Worm (Caenorhabditis elegans) whole organism, L2 larva: ENCODE results near the gene B0252.3.

ENCODE experiments used
- C34F6.9 ChIP-seq: fragments of 150-350 bp; optimal IDR thresholded peaks from 2 replicates; lab custom pipeline; 2014; ENCODE audit warnings: missing biosample characterization, missing genetic modification characterization
- F13H6.1 ChIP-seq: sonication (generic microtip); optimal IDR thresholded peaks from 2 replicates; lab custom pipeline; 2016; ENCODE audit warnings: missing genetic modification characterization, missing compliant biosample characterization
- Y55F3AM.14 ChIP-seq: fragments of 200-800 bp; sonication (Bioruptor generic); optimal IDR thresholded peaks from 2 replicates; lab custom pipeline; 2018; ENCODE audit warnings: mild to moderate bottlenecking, missing genetic modification characterization, missing compliant biosample characterization
- ZK546.5 ChIP-seq: sonication (generic microtip); optimal IDR thresholded peaks from 2 replicates; lab custom pipeline; 2017; ENCODE audit warnings: missing biosample characterization, missing genetic modification characterization
- aly-2 ChIP-seq: fragments of 150-350 bp; optimal IDR thresholded peaks from 2 replicates; lab custom pipeline; 2014; ENCODE audit warnings: missing biosample characterization, missing genetic modification characterization
- ama-1 ChIP-seq: fragments of 150-350 bp; optimal IDR thresholded peaks from 2 replicates; lab custom pipeline; 2018; ENCODE audit warnings: inconsistent platforms
- blmp-1 ChIP-seq: sonication (generic microtip); optimal IDR thresholded peaks from 2 replicates; lab custom pipeline; 2017; ENCODE audit warnings: missing genetic modification characterization, mild to moderate bottlenecking, missing compliant biosample characterization, antibody characterized with exemption, moderate library complexity; ENCODE audit not compliant: insufficient read depth
- ceh-16 ChIP-seq: fragments of 150-350 bp; optimal IDR thresholded peaks from 2 replicates; lab custom pipeline; 2014; ENCODE audit warnings: missing biosample characterization, missing genetic modification characterization
- ceh-82 ChIP-seq: fragments of 150-350 bp; optimal IDR thresholded peaks from 2 replicates; lab custom pipeline; 2014; ENCODE audit warnings: missing biosample characterization, missing genetic modification characterization
- crh-2 ChIP-seq: sonication (generic microtip); optimal IDR thresholded peaks from 2 replicates; lab custom pipeline; 2017; ENCODE audit warnings: missing biosample characterization, missing genetic modification characterization
- dmd-4 ChIP-seq: sonication (generic microtip); optimal IDR thresholded peaks from 2 replicates; lab custom pipeline; 2017; ENCODE audit warnings: missing biosample characterization, missing genetic modification characterization
- egl-27 ChIP-seq: sonication (generic microtip); optimal IDR thresholded peaks from 3 replicates; lab custom pipeline; 2017; ENCODE audit warnings: missing biosample characterization, missing genetic modification reagents, missing genetic modification characterization
- fos-1 ChIP-seq: fragments of 150-350 bp; optimal IDR thresholded peaks from 2 replicates; lab custom pipeline; 2014; ENCODE audit warnings: missing biosample characterization, missing genetic modification characterization
- gmeb-1 ChIP-seq: fragments of 150-350 bp; optimal IDR thresholded peaks from 2 replicates; lab custom pipeline; 2014; ENCODE audit warnings: missing biosample characterization, missing genetic modification characterization
- lin-11 ChIP-seq: fragments of 150-350 bp; sonication (generic microtip); optimal IDR thresholded peaks from 2 replicates; lab custom pipeline; 2014; ENCODE audit warnings: missing biosample characterization, missing genetic modification characterization, inconsistent platforms, mixed read lengths
- lin-13 ChIP-seq: fragments of 150-350 bp; optimal IDR thresholded peaks from 2 replicates; lab custom pipeline; 2014; ENCODE audit warnings: missing biosample characterization, missing genetic modification reagents, missing genetic modification characterization
- lsy-2 ChIP-seq, 2 experiments: fragments of 150-350 bp in 1 of 2; sonication (generic microtip) in 1 of 2; optimal IDR thresholded peaks; 2 replicates each; lab custom pipeline; 2014 to 2017; ENCODE audit warnings: missing biosample characterization in 2 of 2, missing genetic modification characterization in 2 of 2
- mab-5 ChIP-seq: fragments of 150-350 bp; optimal IDR thresholded peaks from 2 replicates; lab custom pipeline; 2014; ENCODE audit warnings: missing biosample characterization, missing genetic modification characterization
- mdl-1 ChIP-seq, 2 experiments: fragments of 150-350 bp in 1 of 2; sonication (generic microtip) in 1 of 2; optimal IDR thresholded peaks; 2 replicates each; lab custom pipeline; 2017; ENCODE audit warnings: missing biosample characterization in 2 of 2, missing genetic modification characterization in 2 of 2
- nhr-11 ChIP-seq: fragments of 150-350 bp; optimal IDR thresholded peaks from 2 replicates; lab custom pipeline; 2014; ENCODE audit warnings: missing biosample characterization, missing genetic modification characterization
- nhr-12 ChIP-seq: fragments of 150-350 bp; optimal IDR thresholded peaks from 2 replicates; lab custom pipeline; 2014; ENCODE audit warnings: missing biosample characterization, missing genetic modification characterization
- nhr-129 ChIP-seq: fragments of 150-350 bp; optimal IDR thresholded peaks from 2 replicates; lab custom pipeline; 2014; ENCODE audit warnings: missing biosample characterization, missing genetic modification characterization
- nhr-21 ChIP-seq: fragments of 150-350 bp; optimal IDR thresholded peaks from 2 replicates; lab custom pipeline; 2014; ENCODE audit warnings: missing biosample characterization, missing genetic modification characterization
- nhr-237 ChIP-seq: fragments of 150-350 bp; optimal IDR thresholded peaks from 2 replicates; lab custom pipeline; 2014; ENCODE audit warnings: missing biosample characterization, missing genetic modification characterization
- nhr-25 ChIP-seq: fragments of 150-350 bp; sonication (generic microtip); optimal IDR thresholded peaks from 3 replicates; lab custom pipeline; 2014; ENCODE audit warnings: missing biosample characterization, missing genetic modification characterization
- nhr-77 ChIP-seq: fragments of 150-350 bp; optimal IDR thresholded peaks from 2 replicates; lab custom pipeline; 2014; ENCODE audit warnings: missing biosample characterization, missing genetic modification characterization
- sem-4 ChIP-seq: fragments of 150-350 bp; optimal IDR thresholded peaks from 2 replicates; lab custom pipeline; 2014; ENCODE audit warnings: missing biosample characterization, missing genetic modification reagents, missing genetic modification characterization
- skn-1 ChIP-seq: sonication (generic microtip); optimal IDR thresholded peaks from 2 replicates; lab custom pipeline; 2017; ENCODE audit warnings: missing biosample characterization, missing genetic modification characterization
- sma-3 ChIP-seq: sonication (generic microtip); optimal IDR thresholded peaks from 2 replicates; lab custom pipeline; 2016; ENCODE audit warnings: missing genetic modification reagents, missing genetic modification characterization, missing compliant biosample characterization
- sma-9 ChIP-seq, 2 experiments: fragments of 150-350 bp in 1 of 2; sonication (generic microtip) in 1 of 2; optimal IDR thresholded peaks; 2 replicates each; lab custom pipeline; 2014 to 2016; ENCODE audit warnings: missing genetic modification characterization in 2 of 2, mild to moderate bottlenecking in 1 of 2, missing biosample characterization in 1 of 2, missing compliant biosample characterization in 1 of 2, missing genetic modification reagents in 1 of 2, moderate library complexity in 1 of 2
- unc-39 ChIP-seq: fragments of 150-350 bp; optimal IDR thresholded peaks from 2 replicates; lab custom pipeline; 2014; ENCODE audit warnings: missing biosample characterization, missing genetic modification characterization
- unc-55 ChIP-seq: fragments of 150-350 bp; sonication (generic microtip); optimal IDR thresholded peaks from 3 replicates; lab custom pipeline; 2014; ENCODE audit warnings: missing biosample characterization, missing genetic modification reagents, missing genetic modification characterization
- unc-62 ChIP-seq: fragments of 150-350 bp; optimal IDR thresholded peaks from 2 replicates; lab custom pipeline; 2014; ENCODE audit warnings: missing biosample characterization, missing genetic modification reagents, missing genetic modification characterization
- zag-1 ChIP-seq: fragments of 150-350 bp; optimal IDR thresholded peaks from 2 replicates; lab custom pipeline; 2014; ENCODE audit warnings: missing biosample characterization, missing genetic modification characterization
- ztf-1 ChIP-seq: fragments of 200-800 bp; sonication (Bioruptor generic); conservative IDR thresholded peaks from 2 replicates; pipeline ENCODE4 v1.3.6; 2022; ENCODE audit warnings: missing genetic modification characterization, missing compliant biosample characterization
- ztf-11 ChIP-seq: sonication (generic microtip); optimal IDR thresholded peaks from 2 replicates; lab custom pipeline; 2017; ENCODE audit warnings: missing biosample characterization, missing genetic modification characterization
- ztf-4 ChIP-seq: fragments of 150-350 bp; optimal IDR thresholded peaks from 2 replicates; lab custom pipeline; 2014; ENCODE audit warnings: missing biosample characterization, missing genetic modification characterization

B0252.3 gene

ce11 chrII:6858201-6858600, 49.4 kb downstream of the B0252.3 start, which contains the start of gene dnj-5:
Gene dnj-5, minus strand, starts transcription at chrII:6858301.
- TF ChIP-seq dmd-4 (tag; lab: Kevin White, UChicago) (no peak), nhr-12 (tag; lab: Kevin White, UChicago) (no peak), nhr-25 (tag; lab: Kevin White, UChicago) (no peak), blmp-1 (no peak), ztf-4 (no peak), sem-4 (tag; lab: Kevin White, UChicago) (no peak), ztf-1 (no peak), mdl-1 (tag; optimal IDR thresholded peaks at IDR 0.05; lab: Kevin White, UChicago) (no peak), zag-1 (tag; lab: Kevin White, UChicago) (no peak), lin-13 (no peak), aly-2 (no peak), unc-39 (tag; lab: Kevin White, UChicago) (no peak), C34F6.9 (tag; lab: Kevin White, UChicago) (no peak)

- no peak for TF ChIP-seq ceh-82 (tag; lab: Kevin White, UChicago)
- peak; percentile 64 for TF ChIP-seq lin-13
- TF ChIP-seq aly-2, result no peak
- TF ChIP-seq nhr-11 (tag; lab: Kevin White, UChicago), result no peak
- peak; percentile 37 for TF ChIP-seq gmeb-1 (tag; lab: Kevin White, UChicago)
- TF ChIP-seq mdl-1 (tag; optimal IDR thresholded peaks at IDR 0.05; lab: Kevin White, UChicago), result peak in 1 of 2 experiments; percentile 23
- TF ChIP-seq F13H6.1 (tag; lab: Kevin White, UChicago), result peak; percentile 73
- TF ChIP-seq egl-27 (tag; lab: Kevin White, UChicago), result peak; percentile 82
- TF ChIP-seq nhr-77 (tag; lab: Kevin White, UChicago), result no peak
- peak; percentile 15 for TF ChIP-seq unc-39 (tag; lab: Kevin White, UChicago)
- TF ChIP-seq fos-1 (tag; lab: Kevin White, UChicago), result peak; percentile 59
- TF ChIP-seq lsy-2 (tag; optimal IDR thresholded peaks at IDR 0.05; lab: Kevin White, UChicago), result peak; percentile 49 to 63
- peak; percentile 76 for TF ChIP-seq sma-9 (GFP tag; optimal IDR thresholded peaks at IDR 0.05; lab: Kevin White, UChicago)
- TF ChIP-seq sma-9 (tag; optimal IDR thresholded peaks at IDR 0.05; lab: Kevin White, UChicago), result no peak
- TF ChIP-seq crh-2, result peak; percentile 80
- TF ChIP-seq unc-62 (GFP tag; lab: Kevin White, UChicago), result no peak
- no peak for TF ChIP-seq mab-5 (tag; lab: Kevin White, UChicago)
- TF ChIP-seq ztf-11, result no peak
- TF ChIP-seq nhr-237, result no peak
- TF ChIP-seq ZK546.5 (tag; lab: Kevin White, UChicago), result no peak
- TF ChIP-seq nhr-21 (tag; lab: Kevin White, UChicago), result peak; percentile 75
- peak; percentile 47 for TF ChIP-seq Y55F3AM.14 (GFP tag; lab: Kevin White, UChicago)
- no peak for TF ChIP-seq sem-4 (tag; lab: Kevin White, UChicago)
- no peak for TF ChIP-seq skn-1 (tag; lab: Kevin White, UChicago)
- TF ChIP-seq dmd-4 (tag; lab: Kevin White, UChicago), result no peak
- no peak for TF ChIP-seq nhr-12 (tag; lab: Kevin White, UChicago)
- no peak for TF ChIP-seq ceh-16 (tag; lab: Kevin White, UChicago)
- peak; percentile 69 for TF ChIP-seq unc-55 (GFP tag; lab: Kevin White, UChicago)
- peak; percentile 59 for TF ChIP-seq sma-3 (GFP tag; lab: Kevin White, UChicago)
- TF ChIP-seq nhr-129, result peak; percentile 88
- peak; percentile 73 for TF ChIP-seq C34F6.9 (tag; lab: Kevin White, UChicago)
- TF ChIP-seq zag-1 (tag; lab: Kevin White, UChicago), result peak; percentile 26
- peak; percentile 28 for TF ChIP-seq ama-1 (lab: Kevin White, UChicago)
- TF ChIP-seq lin-11, result peak; percentile 71
- TF ChIP-seq blmp-1, result no peak
- TF ChIP-seq ztf-4, result peak; percentile 11
- TF ChIP-seq nhr-25 (tag; lab: Kevin White, UChicago), result peak; percentile 50
These were observed 54.5 kb downstream of the B0252.3 start for ce11 chrII:6853059-6853466.
